Worm (Caenorhabditis elegans) whole organism, L4 larva: ENCODE measurements around the gene C34H4.2.

Experiments
- ceh-82 ChIP-seq: sonication (generic microtip); optimal IDR thresholded peaks from 2 replicates; lab custom pipeline; 2017; ENCODE audit warnings: missing biosample characterization, missing genetic modification characterization
- dve-1 ChIP-seq: sonication (generic microtip); optimal IDR thresholded peaks from 2 replicates; lab custom pipeline; 2017; ENCODE audit warnings: antibody characterized with exemption, mild to moderate bottlenecking, missing genetic modification characterization, missing compliant biosample characterization; ENCODE audit not compliant: insufficient read depth
- mdl-1 ChIP-seq, 2 experiments: fragments of 150-350 bp in 1 of 2; sonication (generic microtip) in 1 of 2; optimal IDR thresholded peaks; 2 replicates each; lab custom pipeline; 2014 to 2017; ENCODE audit warnings: missing biosample characterization in 2 of 2, missing genetic modification characterization in 2 of 2
- mep-1 ChIP-seq: fragments of 150-350 bp; sonication (generic microtip); optimal IDR thresholded peaks from 3 replicates; lab custom pipeline; 2014; ENCODE audit warnings: missing biosample characterization, missing genetic modification characterization
- nhr-28 ChIP-seq: fragments of 150-350 bp; optimal IDR thresholded peaks from 2 replicates; lab custom pipeline; 2014; ENCODE audit warnings: missing biosample characterization, missing genetic modification characterization
- rbr-2 ChIP-seq: sonication (generic microtip); optimal IDR thresholded peaks from 2 replicates; lab custom pipeline; 2016; ENCODE audit warnings: missing genotype, missing genetic modification characterization, missing compliant biosample characterization

DNA sequence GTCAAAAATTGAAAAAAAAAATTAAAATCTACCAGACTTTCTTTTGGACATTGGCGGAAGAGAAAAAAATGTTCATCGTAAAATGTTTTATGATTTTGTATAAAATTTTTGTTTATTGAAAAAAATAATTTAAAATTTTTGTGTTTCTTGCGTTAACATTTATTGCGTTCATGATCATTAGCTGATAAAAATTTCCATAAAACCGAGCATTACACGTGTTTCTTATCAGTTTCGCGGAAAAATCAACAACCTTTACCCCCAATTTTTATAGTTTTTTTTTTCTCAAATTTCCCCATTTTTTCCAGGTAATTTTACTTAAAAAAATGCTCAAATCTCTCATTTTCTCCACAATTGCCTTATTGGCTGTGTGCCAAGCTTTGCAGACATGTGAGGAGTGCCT is 43.3 kb upstream of the C34H4.2 start, which contains the start of gene txt-4:
- no peak for TF ChIP-seq ceh-82 (tag; lab: Kevin White, UChicago)
- no peak for TF ChIP-seq mep-1 (tag; lab: Kevin White, UChicago)
- no peak for TF ChIP-seq mdl-1 (tag; optimal IDR thresholded peaks at IDR 0.05; lab: Kevin White, UChicago)
- peak; percentile 23 for TF ChIP-seq dve-1
- TF ChIP-seq nhr-28 (tag; lab: Kevin White, UChicago) = peak; percentile 35
- no peak for TF ChIP-seq rbr-2 (tag; lab: Kevin White, UChicago)
